Worm (Caenorhabditis elegans): Measurements from ENCODE around the gene ctsa-3.2.

The ctsa-3.2 gene

DNA sequence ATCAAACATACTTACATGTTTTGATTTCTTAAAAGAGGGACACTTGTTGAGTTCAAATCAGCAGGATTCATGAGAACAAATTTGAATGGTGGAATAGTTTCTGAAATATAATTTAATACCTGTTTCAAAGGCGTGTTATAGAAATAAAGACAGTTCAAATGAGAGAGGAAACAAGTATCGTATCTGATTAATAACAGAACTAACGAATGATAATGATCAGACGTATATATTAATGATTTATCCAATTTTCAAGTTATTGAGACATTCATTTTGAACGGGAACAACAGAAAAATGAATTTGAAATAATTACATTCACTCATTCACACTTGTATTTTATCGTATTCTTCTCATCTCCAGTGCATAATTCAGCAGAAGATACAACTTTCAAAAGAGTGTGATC, 19.4 kb upstream of the ctsa-3.2 start, which contains the start of gene chil-4:
chil-4 (minus strand) TSS at position 101 of the 400 bp plus-strand sequence.
- TF ChIP-seq lin-26 (GFP tag; IDR thresholded peaks at IDR 0.05) (no peak), unc-130 (GFP tag; optimal IDR thresholded peaks at IDR 0.05) (no peak), dpl-1 (GFP tag; optimal IDR thresholded peaks at IDR 0.05) (no peak), Y95B8A.8 (GFP tag; IDR thresholded peaks at IDR 0.05) (no peak)

DNA sequence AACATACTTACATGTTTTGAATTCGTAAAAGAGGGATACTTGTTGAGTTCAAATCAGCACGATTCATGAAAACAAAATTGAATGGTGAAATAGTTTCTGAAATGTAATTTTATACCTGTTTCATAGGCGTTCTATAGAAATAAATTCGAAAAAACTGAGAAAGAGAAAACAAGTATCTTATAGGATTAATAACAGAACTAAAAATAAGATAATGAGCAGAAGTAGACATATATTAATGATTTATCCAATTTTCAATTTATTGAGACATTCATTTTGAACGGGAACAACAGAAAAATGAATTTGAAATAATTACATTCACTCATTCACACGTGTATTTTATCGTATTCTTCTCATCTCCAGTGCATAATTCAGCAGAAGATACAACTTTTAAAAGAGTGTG, 17.2 kb upstream of the ctsa-3.2 start, which contains the start of gene chil-6:
chil-6 (minus strand) TSS at position 101 of the 400 bp plus-strand sequence.
- TF ChIP-seq hlh-12 (tag; optimal IDR thresholded peaks at IDR 0.05) (no peak), nhr-179 (tag; optimal IDR thresholded peaks at IDR 0.05) (no peak), B0035.1 (tag; optimal IDR thresholded peaks at IDR 0.05) (no peak), C06A6.2 (GFP tag; conservative IDR thresholded peaks at IDR 0.05) (no peak), aptf-2 (GFP tag; conservative IDR thresholded peaks at IDR 0.05) (no peak), F37B4.10 (GFP tag; IDR thresholded peaks at IDR 0.05) (no peak), T26A5.8 (tag; optimal IDR thresholded peaks at IDR 0.05) (no peak)

DNA sequence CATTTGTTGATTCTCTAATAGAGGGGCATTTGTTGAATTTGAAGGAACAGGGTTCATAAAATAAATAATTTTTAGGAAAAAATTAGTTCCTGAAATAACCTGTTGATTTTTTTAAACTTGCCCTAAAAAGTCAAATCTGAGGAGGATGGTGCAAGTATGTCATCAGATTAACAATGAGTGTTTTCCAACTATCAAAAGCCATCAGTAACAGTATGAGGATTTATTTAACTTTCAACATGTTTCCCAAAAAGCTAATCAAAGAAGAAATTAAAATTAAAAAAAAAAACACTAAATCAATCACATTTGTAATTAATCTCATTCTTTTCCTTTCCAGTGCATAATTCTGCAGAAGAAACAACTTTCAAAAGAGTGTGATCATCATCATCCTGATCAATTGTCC, 15.4 kb upstream of the ctsa-3.2 start, which contains the start of gene chil-5:
chil-5 (minus strand) TSS at position 101 of the 400 bp plus-strand sequence.
- TF ChIP-seq C06A6.2 (GFP tag; conservative IDR thresholded peaks at IDR 0.05) (no peak), F39B2.1 (GFP tag; IDR thresholded peaks at IDR 0.05) (no peak), attf-3 (GFP tag; conservative IDR thresholded peaks at IDR 0.05) (no peak), snpc-1.3 (tag; optimal IDR thresholded peaks at IDR 0.05; ENCODE audit: insufficient read depth) (no peak), sea-2 (GFP tag; IDR thresholded peaks at IDR 0.05) (no peak), lsy-27 (tag; optimal IDR thresholded peaks at IDR 0.05; ENCODE audit: borderline replicate concordance, insufficient read depth) (no peak), Y56A3A.18 (GFP tag; IDR thresholded peaks at IDR 0.05) (no peak), mes-4 (tag; optimal IDR thresholded peaks at IDR 0.05) (no peak), ekl-4 (GFP tag; IDR thresholded peaks at IDR 0.05) (no peak), unc-62 (GFP tag; optimal IDR thresholded peaks at IDR 0.05) (no peak)

- TF ChIP-seq snpc-4 (GFP tag; optimal IDR thresholded peaks at IDR 0.05): no peak
- TF ChIP-seq snpc-4 (tag; optimal IDR thresholded peaks at IDR 0.05): no peak
- no peak for TF ChIP-seq unc-130 (GFP tag; optimal IDR thresholded peaks at IDR 0.05)
- TF ChIP-seq lsy-27 (tag; optimal IDR thresholded peaks at IDR 0.05; ENCODE audit: borderline replicate concordance, insufficient read depth): no peak
Measured at ce11 chrII:9861394-9861793, 13.6 kb upstream of the ctsa-3.2 start, which contains the start of gene chil-3. Gene chil-3 (minus strand): TSS chrII:9861494.

ce11 chrII:9862147-9862546, 12.8 kb upstream of the ctsa-3.2 start, which contains the start of gene C08H9.18:
Gene C08H9.18 (minus strand): TSS chrII:9862247.
- TF ChIP-seq mxl-1 (tag; optimal IDR thresholded peaks at IDR 0.05): no peak
- TF ChIP-seq fkh-3 (tag; optimal IDR thresholded peaks at IDR 0.05): no peak
- no peak for TF ChIP-seq ceh-40 (GFP tag; IDR thresholded peaks at IDR 0.05)
- TF ChIP-seq ztf-3 (GFP tag; optimal IDR thresholded peaks at IDR 0.05): no peak
- no peak for TF ChIP-seq cebp-1 (GFP tag; IDR thresholded peaks at IDR 0.05)
- TF ChIP-seq cebp-1 (tag; optimal IDR thresholded peaks at IDR 0.05): no peak
- TF ChIP-seq sdz-38 (tag; optimal IDR thresholded peaks at IDR 0.05): no peak
- TF ChIP-seq C06A6.2 (GFP tag; conservative IDR thresholded peaks at IDR 0.05): no peak
- no peak for TF ChIP-seq let-526 (GFP tag; IDR thresholded peaks at IDR 0.05)
- TF ChIP-seq tbp1 (GFP tag; optimal IDR thresholded peaks at IDR 0.05): no peak
- no peak for TF ChIP-seq egl-44 (GFP tag; IDR thresholded peaks at IDR 0.05)
- TF ChIP-seq hsf-1 (GFP tag; IDR thresholded peaks at IDR 0.05): no peak
- TF ChIP-seq F57A8.1 (GFP tag; optimal IDR thresholded peaks at IDR 0.05): no peak
- TF ChIP-seq zfh-2 (GFP tag; conservative IDR thresholded peaks at IDR 0.05): no peak
- no peak for TF ChIP-seq nfya-2 (GFP tag; IDR thresholded peaks at IDR 0.05)
- TF ChIP-seq Y53G8AR.9 (GFP tag; conservative IDR thresholded peaks at IDR 0.05): no peak
- no peak for TF ChIP-seq repo-1 (tag; optimal IDR thresholded peaks at IDR 0.05)
- no peak for TF ChIP-seq mes-4 (tag; optimal IDR thresholded peaks at IDR 0.05)
- no peak for TF ChIP-seq atf-7 (tag; optimal IDR thresholded peaks at IDR 0.05)
- no peak for TF ChIP-seq sea-2 (GFP tag; IDR thresholded peaks at IDR 0.05)

Measured in whole organism, young adult.